Fruit fly (Drosophila melanogaster) whole organism, embryonic: Measurements from ENCODE around the gene CG34125.
A peak's percentile ranks its signal among the peaks of the same experiment; 100 is the strongest.

ENCODE experiments used
- Atf-2 ChIP-seq: fragments of 200-800 bp; sonication (Bioruptor generic); optimal IDR thresholded peaks from 2 replicates; lab custom pipeline; 2016; ENCODE audit warnings: missing biosample characterization, missing genetic modification characterization
- B-H1 ChIP-seq: fragments of 200-800 bp; sonication (Bioruptor generic); IDR thresholded peaks from 3 replicates; pipeline ENCODE4 v1.3.6; 2022; ENCODE audit warnings: missing biosample characterization, missing genetic modification characterization
- CG11085 ChIP-seq: fragments of 200-800 bp; sonication (Bioruptor generic); IDR thresholded peaks from 2 replicates; pipeline ENCODE4 v1.3.6; 2022; ENCODE audit warnings: missing biosample characterization, missing genetic modification characterization
- CG11456 ChIP-seq: fragments of 200-800 bp; sonication (Bioruptor generic); IDR thresholded peaks from 3 replicates; pipeline ENCODE4 v1.3.6; 2022; ENCODE audit warnings: missing biosample characterization, missing genetic modification characterization
- CG11695 ChIP-seq: fragments of 200-800 bp; sonication (Bioruptor generic); IDR thresholded peaks from 3 replicates; pipeline ENCODE4 v1.3.6; 2022; ENCODE audit warnings: missing biosample characterization, missing genetic modification characterization
- CG11696 ChIP-seq: fragments of 200-800 bp; sonication (Bioruptor generic); IDR thresholded peaks from 2 replicates; pipeline ENCODE4 v1.3.6; 2022; ENCODE audit warnings: missing biosample characterization, missing genetic modification characterization
- CG12942 ChIP-seq: fragments of 200-800 bp; sonication (Bioruptor generic); optimal IDR thresholded peaks from 3 replicates; lab custom pipeline; 2016; ENCODE audit warnings: missing biosample characterization, missing genetic modification characterization
- CG14860 ChIP-seq: fragments of 200-800 bp; sonication (Bioruptor generic); IDR thresholded peaks from 3 replicates; pipeline ENCODE4 v1.3.6; 2022; ENCODE audit warnings: missing biosample characterization, missing genetic modification characterization; ENCODE audit not compliant: partially characterized antibody
- CG15601 ChIP-seq: fragments of 200-800 bp; sonication (Bioruptor generic); optimal IDR thresholded peaks from 3 replicates; lab custom pipeline; 2019; ENCODE audit warnings: missing biosample characterization, mild to moderate bottlenecking, missing genetic modification characterization, moderate library complexity
- CG1647 ChIP-seq: fragments of 200-800 bp; sonication (Bioruptor generic); optimal IDR thresholded peaks from 3 replicates; lab custom pipeline; 2016; ENCODE audit warnings: missing biosample characterization, missing genetic modification characterization
- CG16813 ChIP-seq: fragments of 200-800 bp; sonication (Bioruptor generic); IDR thresholded peaks from 3 replicates; pipeline ENCODE4 v1.3.6; 2022; ENCODE audit warnings: missing biosample characterization, missing genetic modification characterization; ENCODE audit not compliant: partially characterized antibody
- CG17361 ChIP-seq: fragments of 200-800 bp; sonication (Bioruptor generic); IDR thresholded peaks from 3 replicates; pipeline ENCODE4 v1.3.6; 2022; ENCODE audit warnings: missing biosample characterization, missing genetic modification characterization
- CG18476 ChIP-seq: fragments of 200-800 bp; sonication (Bioruptor generic); optimal IDR thresholded peaks from 2 replicates; lab custom pipeline; 2016; ENCODE audit warnings: missing biosample characterization, mild to moderate bottlenecking, missing genetic modification characterization
- CG34376 ChIP-seq: fragments of 200-800 bp; sonication (Bioruptor generic); optimal IDR thresholded peaks from 2 replicates; lab custom pipeline; 2018; ENCODE audit warnings: missing biosample characterization, mild to moderate bottlenecking, missing genetic modification characterization
- Deaf1 ChIP-seq: fragments of 200-800 bp; optimal IDR thresholded peaks from 3 replicates; lab custom pipeline; 2019; ENCODE audit warnings: missing biosample characterization, mild to moderate bottlenecking, missing genetic modification characterization, moderate library complexity
- H2.0 ChIP-seq: fragments of 200-800 bp; sonication (Bioruptor generic); IDR thresholded peaks from 2 replicates; pipeline ENCODE4 v1.3.6; 2022; ENCODE audit warnings: missing biosample characterization, missing genetic modification characterization
- Mes4 ChIP-seq: fragments of 200-800 bp; sonication (Bioruptor generic); optimal IDR thresholded peaks from 2 replicates; lab custom pipeline; 2016; ENCODE audit warnings: missing biosample characterization, missing genetic modification characterization
- Ptx1 ChIP-seq: fragments of 200-800 bp; sonication (Bioruptor generic); IDR thresholded peaks from 2 replicates; pipeline ENCODE4 v1.3.6; 2022; ENCODE audit warnings: missing biosample characterization, missing genetic modification characterization
- Rx ChIP-seq: fragments of 200-800 bp; sonication (Bioruptor generic); IDR thresholded peaks from 2 replicates; pipeline ENCODE4 v1.3.6; 2022; ENCODE audit warnings: missing biosample characterization, missing genetic modification characterization
- Tbp ChIP-seq: fragments of >200 bp; optimal IDR thresholded peaks from 2 replicates; lab custom pipeline; 2018; ENCODE audit warnings: missing biosample characterization, missing genetic modification characterization
- al ChIP-seq: fragments of 200-800 bp; sonication (Bioruptor generic); IDR thresholded peaks from 2 replicates; pipeline ENCODE4 v1.3.6; 2022; ENCODE audit warnings: missing biosample characterization, missing genetic modification characterization
- ase ChIP-seq: fragments of 200-800 bp; sonication (Bioruptor generic); IDR thresholded peaks from 3 replicates; pipeline ENCODE4 v1.3.6; 2022; ENCODE audit warnings: missing biosample characterization, missing genetic modification characterization
- ash1 ChIP-seq: fragments of 200-800 bp; sonication (Bioruptor generic); optimal IDR thresholded peaks from 2 replicates; lab custom pipeline; 2018; ENCODE audit warnings: missing biosample characterization, mild to moderate bottlenecking, missing genetic modification characterization
- ato ChIP-seq: fragments of 200-800 bp; sonication (Bioruptor generic); IDR thresholded peaks from 2 replicates; pipeline ENCODE4 v1.3.6; 2022; ENCODE audit warnings: missing biosample characterization, missing genetic modification characterization; ENCODE audit not compliant: partially characterized antibody
- bigmax ChIP-seq: fragments of 200-800 bp; sonication (Bioruptor generic); optimal IDR thresholded peaks from 2 replicates; lab custom pipeline; 2018; ENCODE audit warnings: missing biosample characterization, mild to moderate bottlenecking, missing genetic modification characterization
- cad ChIP-seq: fragments of >200 bp; optimal IDR thresholded peaks from 2 replicates; lab custom pipeline; 2017; ENCODE audit warnings: missing biosample characterization, missing genetic modification characterization
- cato ChIP-seq: fragments of 200-800 bp; sonication (Bioruptor generic); optimal IDR thresholded peaks from 2 replicates; lab custom pipeline; 2016; ENCODE audit warnings: missing biosample characterization, missing genetic modification characterization, borderline replicate concordance
- dpn ChIP-seq, 2 experiments: fragments of 200-800 bp; sonication (Bioruptor generic); optimal IDR thresholded peaks; 3 replicates each; lab custom pipeline; 2016; ENCODE audit warnings: missing biosample characterization in 2 of 2, missing genetic modification characterization in 2 of 2
- ftz-f1 ChIP-seq: fragments of 200-800 bp; sonication (Bioruptor generic); optimal IDR thresholded peaks from 2 replicates; lab custom pipeline; 2016; ENCODE audit warnings: missing biosample characterization, missing genetic modification characterization
- hb ChIP-seq: fragments of 200-800 bp; sonication (Bioruptor generic); IDR thresholded peaks from 3 replicates; pipeline ENCODE4 v1.3.6; 2022; ENCODE audit warnings: missing biosample characterization, missing genetic modification characterization; ENCODE audit not compliant: partially characterized antibody
- jing ChIP-seq: fragments of 200-800 bp; sonication (Bioruptor generic); optimal IDR thresholded peaks from 2 replicates; lab custom pipeline; 2018; ENCODE audit warnings: missing biosample characterization, mild to moderate bottlenecking, missing genetic modification characterization
- ken ChIP-seq: fragments of 200-800 bp; sonication (Bioruptor generic); IDR thresholded peaks from 3 replicates; pipeline ENCODE4 v1.3.6; 2022; ENCODE audit warnings: missing biosample characterization, missing genetic modification characterization
- luna ChIP-seq: fragments of 200-800 bp; sonication (Bioruptor generic); optimal IDR thresholded peaks from 2 replicates; lab custom pipeline; 2016; ENCODE audit warnings: missing biosample characterization, missing genetic modification characterization
- mirr ChIP-seq: fragments of 200-800 bp; sonication (Bioruptor generic); optimal IDR thresholded peaks from 3 replicates; lab custom pipeline; 2018; ENCODE audit warnings: missing biosample characterization, mild to moderate bottlenecking, missing genetic modification characterization
- nerfin-1 ChIP-seq: fragments of 200-800 bp; sonication (Bioruptor generic); optimal IDR thresholded peaks from 3 replicates; lab custom pipeline; 2019; ENCODE audit warnings: missing biosample characterization, mild to moderate bottlenecking, missing genetic modification characterization, moderate library complexity
- odd ChIP-seq: fragments of 200-800 bp; sonication (Bioruptor generic); optimal IDR thresholded peaks from 2 replicates; lab custom pipeline; 2017; ENCODE audit warnings: missing biosample characterization, mild to moderate bottlenecking, missing genetic modification characterization
- otp ChIP-seq: fragments of 200-800 bp; sonication (Bioruptor generic); IDR thresholded peaks from 3 replicates; pipeline ENCODE4, ENCODE4 v1.3.6; 2022; ENCODE audit warnings: missing biosample characterization, missing genetic modification characterization
- phol ChIP-seq: fragments of 200-800 bp; sonication (Bioruptor generic); optimal IDR thresholded peaks from 3 replicates; lab custom pipeline; 2018; ENCODE audit warnings: missing biosample characterization, mild to moderate bottlenecking, missing genetic modification characterization, moderate library complexity
- sd ChIP-seq: fragments of 200-800 bp; sonication (Bioruptor generic); optimal IDR thresholded peaks from 3 replicates; lab custom pipeline; 2018; ENCODE audit warnings: missing biosample characterization, mild to moderate bottlenecking, missing genetic modification characterization, moderate library complexity
- seq ChIP-seq: fragments of 200-800 bp; sonication (Bioruptor generic); IDR thresholded peaks from 2 replicates; pipeline ENCODE4 v1.3.6; 2022; ENCODE audit warnings: missing biosample characterization, missing genetic modification characterization
- stwl ChIP-seq: fragments of 200-800 bp; sonication (Bioruptor generic); optimal IDR thresholded peaks from 3 replicates; lab custom pipeline; 2018; ENCODE audit warnings: missing biosample characterization, mild to moderate bottlenecking, missing genetic modification characterization, moderate library complexity
- tgo ChIP-seq: fragments of 200-800 bp; sonication (Bioruptor generic); IDR thresholded peaks from 3 replicates; pipeline ENCODE4 v1.3.6; 2022; ENCODE audit warnings: missing biosample characterization, missing genetic modification characterization
- tll ChIP-seq, 2 experiments: fragments of 200-800 bp in 1 of 2; fragments of >200 bp in 1 of 2; sonication (Bioruptor generic) in 1 of 2; optimal IDR thresholded peaks; 2 replicates each; lab custom pipeline; 2017 to 2019; ENCODE audit warnings: missing biosample characterization in 2 of 2, missing genetic modification characterization in 2 of 2, mild to moderate bottlenecking in 1 of 2, moderate library complexity in 1 of 2
- ttk ChIP-seq: fragments of 200-800 bp; sonication (Bioruptor generic); IDR thresholded peaks from 2 replicates; pipeline ENCODE4 v2.1.2; 2022; ENCODE audit warnings: missing biosample characterization, missing genetic modification characterization
- twi ChIP-seq: fragments of 200-800 bp; optimal IDR thresholded peaks from 2 replicates; lab custom pipeline; 2019; ENCODE audit warnings: missing biosample characterization, mild to moderate bottlenecking, missing genetic modification characterization, moderate library complexity
- yki ChIP-seq: fragments of >200 bp; optimal IDR thresholded peaks from 3 replicates; lab custom pipeline; 2018
- zen ChIP-seq: fragments of 200-800 bp; sonication (Bioruptor generic); optimal IDR thresholded peaks from 3 replicates; lab custom pipeline; 2018; ENCODE audit warnings: missing biosample characterization, mild to moderate bottlenecking, missing genetic modification characterization, moderate library complexity
- zfh2 ChIP-seq: fragments of 200-800 bp; sonication (Bioruptor generic); optimal IDR thresholded peaks from 2 replicates; lab custom pipeline; 2016; ENCODE audit warnings: missing biosample characterization, missing genetic modification characterization

CG34125 gene

dm6 chr2L:5009306-5010030 lies 44.0 kb downstream of the CG34125 start, which contains the start of gene Rtnl1 (continued):
- peak; percentile 79 for TF ChIP-seq CG14860 (GFP tag; lab: Robert Waterston, UW)
- TF ChIP-seq ftz-f1 (GFP tag; lab: Kevin White, UChicago) = peak; percentile 96
- TF ChIP-seq CG17361 (GFP tag; lab: Robert Waterston, UW) = peak; percentile 50; the same call in 1 of the 3 replicates
- no peak for TF ChIP-seq ash1 (GFP tag; lab: Kevin White, UChicago)
- TF ChIP-seq tll (GFP tag; optimal IDR thresholded peaks at IDR 0.05; lab: Kevin White, UChicago) = no peak
- TF ChIP-seq Deaf1 (tag; lab: Kevin White, UChicago) = peak; percentile 29
- TF ChIP-seq H2.0 (GFP tag; lab: Robert Waterston, UW) = no peak
- no peak for TF ChIP-seq mirr (GFP tag; lab: Kevin White, UChicago)
- TF ChIP-seq sd (tag; lab: Kevin White, UChicago) = peak; percentile 88
- TF ChIP-seq CG1647 (GFP tag; lab: Kevin White, UChicago) = peak; percentile 43
- TF ChIP-seq luna (GFP tag; lab: Kevin White, UChicago) = peak; percentile 45
- TF ChIP-seq al = peak; percentile 37; the same call in 1 of the 2 replicates
- TF ChIP-seq CG34376 (GFP tag; lab: Kevin White, UChicago) = no peak
- TF ChIP-seq Tbp (GFP tag; lab: Kevin White, UChicago) = peak; percentile 44
- peak; percentile 42 for TF ChIP-seq CG15601 (tag; lab: Kevin White, UChicago)

- TF ChIP-seq nerfin-1 = peak; percentile 45
- TF ChIP-seq otp = no peak
- TF ChIP-seq odd (GFP tag; lab: Kevin White, UChicago) = no peak
- TF ChIP-seq bigmax (GFP tag; lab: Kevin White, UChicago) = no peak
- TF ChIP-seq ttk (GFP tag; lab: Robert Waterston, UW) = no peak
- no peak for TF ChIP-seq CG11456
- peak; percentile 17 for TF ChIP-seq CG18476 (GFP tag; lab: Kevin White, UChicago)
- TF ChIP-seq CG11696 (GFP tag; lab: Robert Waterston, UW) = no peak
- TF ChIP-seq B-H1 (GFP tag; lab: Robert Waterston, UW) = no peak
- TF ChIP-seq CG11085 (GFP tag; lab: Robert Waterston, UW) = no peak
- peak; percentile 58; the same call in 1 of the 3 replicates for TF ChIP-seq hb (GFP tag; lab: Robert Waterston, UW)
- TF ChIP-seq zen (tag; lab: Kevin White, UChicago) = peak; percentile 50
- no peak; the same call in 1 of the 3 replicates for TF ChIP-seq CG17361 (GFP tag; lab: Robert Waterston, UW)
- peak; percentile 81 for TF ChIP-seq CG16813
- peak; percentile 49 for TF ChIP-seq stwl (tag; lab: Kevin White, UChicago)
- peak; percentile 59 for TF ChIP-seq CG12942
- TF ChIP-seq Atf-2 (GFP tag; lab: Kevin White, UChicago) = peak; percentile 30
- TF ChIP-seq seq (GFP tag; lab: Robert Waterston, UW) = no peak
- no peak for TF ChIP-seq Mes4 (GFP tag; lab: Kevin White, UChicago)
- peak; percentile 50 for TF ChIP-seq twi (tag; lab: Kevin White, UChicago)
- TF ChIP-seq ken (GFP tag; lab: Robert Waterston, UW) = no peak
- TF ChIP-seq dpn (GFP tag; optimal IDR thresholded peaks at IDR 0.05; lab: Kevin White, UChicago) = peak; percentile 16 to 67
- peak; percentile 64 for TF ChIP-seq zfh2 (GFP tag; lab: Kevin White, UChicago)
- no peak for TF ChIP-seq ase (GFP tag; lab: Robert Waterston, UW)
- peak; percentile 43; the same call in 1 of the 3 replicates for TF ChIP-seq tgo (GFP tag; lab: Robert Waterston, UW)
- TF ChIP-seq CG11695 (GFP tag; lab: Robert Waterston, UW) = no peak
- no peak for TF ChIP-seq jing (GFP tag; lab: Kevin White, UChicago)
- TF ChIP-seq tll (GFP tag; optimal IDR thresholded peaks at IDR 0.05; lab: Kevin White, UChicago) = peak in 1 of 2 experiments; percentile 64
- no peak for TF ChIP-seq Rx
- TF ChIP-seq Ptx1 (GFP tag; lab: Robert Waterston, UW) = peak; percentile 56; the same call in 1 of the 2 replicates
- TF ChIP-seq cato = peak; percentile 8
- peak; percentile 52 for TF ChIP-seq yki (lab: Kevin White, UChicago)
- TF ChIP-seq cad (GFP tag; lab: Kevin White, UChicago) = no peak
- TF ChIP-seq phol (tag; lab: Kevin White, UChicago) = peak; percentile 70
- TF ChIP-seq ato (GFP tag; lab: Robert Waterston, UW) = no peak
Measured at dm6 chr2L:5010784-5011260, 45.3 kb downstream of the CG34125 start, which contains the start of the genes CG31917, Tfb5 and SelT. CG31917 (minus strand) TSS chr2L:5010834. Tfb5 (minus strand) TSS chr2L:5010834. SelT (plus strand) TSS chr2L:5010922.
